Worm (Caenorhabditis elegans) whole organism, L3 larva: Measurements from ENCODE around the gene svh-11.

Source experiments
- aly-2 ChIP-seq: fragments of 150-350 bp; optimal IDR thresholded peaks from 2 replicates; lab custom pipeline; 2014; ENCODE audit warnings: missing biosample characterization, missing genetic modification characterization
- fos-1 ChIP-seq: fragments of 150-350 bp; optimal IDR thresholded peaks from 2 replicates; lab custom pipeline; 2014; ENCODE audit warnings: missing biosample characterization, missing genetic modification characterization
- mdl-1 ChIP-seq: fragments of 150-350 bp; optimal IDR thresholded peaks from 2 replicates; lab custom pipeline; 2014; ENCODE audit warnings: missing biosample characterization, missing genetic modification characterization
- nhr-77 ChIP-seq: fragments of 150-350 bp; optimal IDR thresholded peaks from 2 replicates; lab custom pipeline; 2014; ENCODE audit warnings: missing biosample characterization, missing genetic modification characterization
- pqm-1 ChIP-seq: fragments of 150-350 bp; optimal IDR thresholded peaks from 2 replicates; lab custom pipeline; 2017; ENCODE audit warnings: missing biosample characterization, missing genetic modification characterization, inconsistent platforms
- zag-1 ChIP-seq: fragments of 150-350 bp; optimal IDR thresholded peaks from 2 replicates; lab custom pipeline; 2014; ENCODE audit warnings: missing biosample characterization, missing genetic modification characterization
- ztf-11 ChIP-seq: fragments of 150-350 bp; optimal IDR thresholded peaks from 2 replicates; lab custom pipeline; 2014; ENCODE audit warnings: missing biosample characterization, missing genetic modification characterization

- no peak for TF ChIP-seq ztf-11
- TF ChIP-seq aly-2 (tag; lab: Kevin White, UChicago): no peak
- TF ChIP-seq mdl-1 (tag; lab: Kevin White, UChicago): no peak
- TF ChIP-seq fos-1 (tag; lab: Kevin White, UChicago): no peak
- TF ChIP-seq pqm-1 (tag; lab: Kevin White, UChicago): no peak
- no peak for TF ChIP-seq zag-1 (tag; lab: Kevin White, UChicago)
- no peak for TF ChIP-seq nhr-77 (tag; lab: Kevin White, UChicago)
Observed at ce11 chrV:2177307-2177764, 29.6 kb upstream of the svh-11 start, which contains the start of gene srbc-17.
